Worm (Caenorhabditis elegans): ENCODE data around the gene C40A11.7.

DNA sequence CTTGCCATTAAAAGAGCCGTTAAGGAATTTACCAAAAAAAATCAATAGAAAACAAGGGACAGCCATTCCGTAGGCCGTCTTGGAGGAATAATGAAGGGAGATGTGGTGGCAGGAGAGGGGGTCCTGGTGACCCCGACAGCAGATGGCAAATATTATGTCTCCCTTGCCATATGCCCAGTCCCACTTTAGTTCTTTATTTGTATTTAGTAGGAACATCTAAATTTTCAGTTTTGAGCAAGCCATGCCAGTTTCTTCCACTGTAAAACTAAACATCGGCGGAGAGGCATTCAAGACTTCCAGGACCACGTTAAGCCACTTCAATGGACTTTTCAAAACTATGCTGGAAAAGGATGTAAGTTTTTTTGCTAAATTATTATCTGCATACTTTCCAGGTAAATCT, 13.2 kb downstream of the C40A11.7 start, which contains the start of gene C40A11.4:
- TF ChIP-seq fkh-10 (GFP tag; optimal IDR thresholded peaks at IDR 0.05) (no peak), dpl-1 (GFP tag; optimal IDR thresholded peaks at IDR 0.05) (no peak), mdl-1 (tag; optimal IDR thresholded peaks at IDR 0.05) (no peak), R02D3.7 (tag; optimal IDR thresholded peaks at IDR 0.05) (no peak), pha-4 (GFP tag; IDR thresholded peaks at IDR 0.05) (no peak), pha-4 (tag; optimal IDR thresholded peaks at IDR 0.05) (no peak), ceh-28 (tag; optimal IDR thresholded peaks at IDR 0.05) (no peak)
